Worm (Caenorhabditis elegans) whole organism, midembryonic: ENCODE data around the gene F43H9.3.

Experiments used
- T22C8.4 ChIP-seq: fragments of 200-800 bp; sonication (Bioruptor generic); IDR thresholded peaks from 2 replicates; pipeline ENCODE4 v1.3.6; 2022; ENCODE audit warnings: missing genetic modification characterization, missing compliant biosample characterization
- cog-1 ChIP-seq: sonication (generic microtip); optimal IDR thresholded peaks from 2 replicates; lab custom pipeline; 2016; ENCODE audit warnings: missing genetic modification characterization, missing compliant biosample characterization
- flt-1 ChIP-seq: fragments of 200-800 bp; sonication (Bioruptor generic); IDR thresholded peaks from 2 replicates; pipeline ENCODE4 v1.3.6; 2022; ENCODE audit warnings: missing genetic modification characterization, missing compliant biosample characterization
- klf-2 ChIP-seq: fragments of 200-800 bp; sonication (Bioruptor generic); conservative IDR thresholded peaks from 2 replicates; pipeline ENCODE4 v1.3.6; 2022; ENCODE audit warnings: missing genetic modification reagents, missing genetic modification characterization, missing compliant biosample characterization
- med-1 ChIP-seq: sonication (generic microtip); optimal IDR thresholded peaks from 2 replicates; lab custom pipeline; 2017; ENCODE audit warnings: missing genetic modification characterization, mild to moderate bottlenecking, missing compliant biosample characterization, antibody characterized with exemption, missing genetic modification reagents; ENCODE audit not compliant: insufficient read depth
- ref-1 ChIP-seq: fragments of 200-800 bp; sonication (Bioruptor generic); conservative IDR thresholded peaks from 2 replicates; pipeline ENCODE4 v1.3.6; 2022; ENCODE audit warnings: missing genetic modification reagents, missing genetic modification characterization, missing compliant biosample characterization
- tab-1 ChIP-seq: fragments of 200-800 bp; sonication (Bioruptor generic); IDR thresholded peaks from 2 replicates; pipeline ENCODE4 v1.3.6; 2022; ENCODE audit warnings: missing genetic modification characterization, missing compliant biosample characterization
- ztf-23 ChIP-seq: fragments of 200-800 bp; sonication (Bioruptor generic); IDR thresholded peaks from 2 replicates; pipeline ENCODE4 v1.3.6; 2022; ENCODE audit warnings: missing genetic modification reagents, missing genetic modification characterization, missing compliant biosample characterization
- ztf-29 ChIP-seq: fragments of 200-800 bp; sonication (Bioruptor generic); IDR thresholded peaks from 2 replicates; pipeline ENCODE4 v1.3.6; 2022; ENCODE audit warnings: missing genetic modification reagents, missing genetic modification characterization, missing compliant biosample characterization

DNA sequence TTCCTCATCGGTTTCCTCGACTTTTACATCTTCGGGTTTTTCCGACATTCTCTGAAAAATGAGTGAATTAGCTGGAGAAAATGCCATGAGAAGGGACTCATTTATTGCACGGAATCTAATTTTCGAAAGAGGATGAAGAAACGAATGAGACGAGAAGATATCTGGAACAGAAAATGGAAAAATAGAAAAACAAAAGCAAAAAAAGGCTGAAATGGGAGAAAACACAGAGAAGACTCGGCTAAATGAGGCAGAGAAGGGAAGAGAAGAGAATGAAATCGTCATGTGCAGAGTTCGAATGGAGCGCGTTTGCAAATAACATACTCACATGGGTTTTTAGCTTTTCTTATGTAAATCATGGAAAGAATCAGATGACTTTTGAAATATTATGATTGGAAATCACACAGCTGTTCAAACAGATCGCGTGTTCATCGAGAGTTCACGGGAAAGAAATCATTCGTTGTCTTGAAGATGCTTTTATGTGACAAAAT lies 10.8 kb downstream of the F43H9.3 start, which contains the start of gene Y97E10AR.6:
- TF ChIP-seq tab-1: no peak
- no peak for TF ChIP-seq ztf-23 (GFP tag; lab: Robert Waterston, UW)
- no peak for TF ChIP-seq med-1 (GFP tag; lab: Kevin White, UChicago)
- TF ChIP-seq klf-2 (GFP tag; lab: Robert Waterston, UW): no peak
- TF ChIP-seq flt-1: no peak
- TF ChIP-seq T22C8.4 (GFP tag; lab: Robert Waterston, UW): no peak
- TF ChIP-seq ztf-29 (GFP tag; lab: Robert Waterston, UW): no peak
- TF ChIP-seq ref-1 (GFP tag; lab: Robert Waterston, UW): no peak
- TF ChIP-seq cog-1: no peak
